Worm (Caenorhabditis elegans): Measurements from ENCODE around the gene pssy-2.

pssy-2 gene

ce11 chrIII:13471504-13471903 is at the start of gene pssy-2:
pssy-2 (plus strand) TSS chrIII:13471804.
- TF ChIP-seq hnd-1 (tag; optimal IDR thresholded peaks at IDR 0.05) (no peak), F13C5.2 (tag; optimal IDR thresholded peaks at IDR 0.05) (no peak), ama-1 (optimal IDR thresholded peaks at IDR 0.05) (no peak), ceh-13 (GFP tag; optimal IDR thresholded peaks at IDR 0.05) (no peak), ceh-36 (tag; optimal IDR thresholded peaks at IDR 0.05) (no peak), tbx-11 (GFP tag; IDR thresholded peaks at IDR 0.05) (no peak), tra-4 (tag; optimal IDR thresholded peaks at IDR 0.05) (no peak), aly-1 (tag; optimal IDR thresholded peaks at IDR 0.05) (no peak), scrt-1 (GFP tag; IDR thresholded peaks at IDR 0.05) (no peak), B0310.2 (tag; optimal IDR thresholded peaks at IDR 0.05) (no peak), tbx-37 (GFP tag; conservative IDR thresholded peaks at IDR 0.05) (no peak), pes-1 (GFP tag; IDR thresholded peaks at IDR 0.05) (no peak)

ce11 chrIII:13423414-13423813 is 48.2 kb upstream of the pssy-2 start, which contains the start of gene exo-1:
exo-1 (plus strand) TSS chrIII:13423514.
- TF ChIP-seq hmg-4 (GFP tag; optimal IDR thresholded peaks at IDR 0.05): no peak
- no peak for TF ChIP-seq ets-7 (tag; optimal IDR thresholded peaks at IDR 0.05)
- TF ChIP-seq hnd-1 (tag; optimal IDR thresholded peaks at IDR 0.05): no peak
- TF ChIP-seq scrt-1 (GFP tag; IDR thresholded peaks at IDR 0.05): no peak
- TF ChIP-seq sea-1 (GFP tag; conservative IDR thresholded peaks at IDR 0.05): no peak
- no peak for TF ChIP-seq tbx-37 (GFP tag; conservative IDR thresholded peaks at IDR 0.05)
- TF ChIP-seq tbx-11 (GFP tag; IDR thresholded peaks at IDR 0.05): no peak
- TF ChIP-seq hmbx-1 (tag; optimal IDR thresholded peaks at IDR 0.05): no peak
- TF ChIP-seq tra-4 (tag; optimal IDR thresholded peaks at IDR 0.05): no peak
- no peak for TF ChIP-seq aly-1 (tag; optimal IDR thresholded peaks at IDR 0.05)
- TF ChIP-seq ceh-36 (tag; optimal IDR thresholded peaks at IDR 0.05): no peak
- TF ChIP-seq F13C5.2 (tag; optimal IDR thresholded peaks at IDR 0.05): no peak
- TF ChIP-seq pes-1 (GFP tag; IDR thresholded peaks at IDR 0.05): no peak
- no peak for TF ChIP-seq flt-1 (GFP tag; IDR thresholded peaks at IDR 0.05)

ce11 chrIII:13426036-13426435 is 45.6 kb upstream of the pssy-2 start, which contains the start of gene cope-1:
cope-1 (plus strand) TSS chrIII:13426264.
- TF ChIP-seq flt-1 (GFP tag; IDR thresholded peaks at IDR 0.05): no peak
- no peak for TF ChIP-seq F13C5.2 (tag; optimal IDR thresholded peaks at IDR 0.05)
- TF ChIP-seq tbx-37 (GFP tag; conservative IDR thresholded peaks at IDR 0.05): no peak
- no peak for TF ChIP-seq sea-1 (GFP tag; conservative IDR thresholded peaks at IDR 0.05)
- no peak for TF ChIP-seq scrt-1 (GFP tag; IDR thresholded peaks at IDR 0.05)
- no peak for TF ChIP-seq ceh-13 (GFP tag; optimal IDR thresholded peaks at IDR 0.05)
- TF ChIP-seq hnd-1 (tag; optimal IDR thresholded peaks at IDR 0.05): no peak
- TF ChIP-seq B0310.2 (tag; optimal IDR thresholded peaks at IDR 0.05): no peak
- TF ChIP-seq ets-7 (tag; optimal IDR thresholded peaks at IDR 0.05): no peak
- TF ChIP-seq ama-1 (optimal IDR thresholded peaks at IDR 0.05): no peak
- TF ChIP-seq ceh-36 (tag; optimal IDR thresholded peaks at IDR 0.05): no peak
- TF ChIP-seq aly-1 (tag; optimal IDR thresholded peaks at IDR 0.05): no peak
- TF ChIP-seq tra-4 (tag; optimal IDR thresholded peaks at IDR 0.05): no peak
- TF ChIP-seq hmbx-1 (tag; optimal IDR thresholded peaks at IDR 0.05): no peak
- TF ChIP-seq hmg-4 (GFP tag; optimal IDR thresholded peaks at IDR 0.05): no peak
- TF ChIP-seq pes-1 (GFP tag; IDR thresholded peaks at IDR 0.05): no peak
- TF ChIP-seq tbx-11 (GFP tag; IDR thresholded peaks at IDR 0.05): no peak

ce11 chrIII:13427817-13428216 is 43.8 kb upstream of the pssy-2 start:
- TF ChIP-seq B0310.2 (tag; optimal IDR thresholded peaks at IDR 0.05) (no peak), hmbx-1 (tag; optimal IDR thresholded peaks at IDR 0.05) (no peak), aly-1 (tag; optimal IDR thresholded peaks at IDR 0.05) (no peak), F13C5.2 (tag; optimal IDR thresholded peaks at IDR 0.05) (no peak), hnd-1 (tag; optimal IDR thresholded peaks at IDR 0.05) (no peak), ets-7 (tag; optimal IDR thresholded peaks at IDR 0.05) (no peak), tra-4 (tag; optimal IDR thresholded peaks at IDR 0.05) (no peak), scrt-1 (GFP tag; IDR thresholded peaks at IDR 0.05) (no peak), ceh-13 (GFP tag; optimal IDR thresholded peaks at IDR 0.05) (no peak), ama-1 (optimal IDR thresholded peaks at IDR 0.05) (no peak), hmg-4 (GFP tag; optimal IDR thresholded peaks at IDR 0.05) (no peak), pes-1 (GFP tag; IDR thresholded peaks at IDR 0.05) (no peak)

- TF ChIP-seq flt-1 (GFP tag; IDR thresholded peaks at IDR 0.05) (no peak), sea-1 (GFP tag; conservative IDR thresholded peaks at IDR 0.05) (no peak), tbx-37 (GFP tag; conservative IDR thresholded peaks at IDR 0.05) (no peak), tbx-11 (GFP tag; IDR thresholded peaks at IDR 0.05) (no peak), ceh-13 (GFP tag; optimal IDR thresholded peaks at IDR 0.05) (no peak), ceh-36 (tag; optimal IDR thresholded peaks at IDR 0.05) (no peak), hnd-1 (tag; optimal IDR thresholded peaks at IDR 0.05) (no peak), aly-1 (tag; optimal IDR thresholded peaks at IDR 0.05) (no peak), B0310.2 (tag; optimal IDR thresholded peaks at IDR 0.05) (no peak), ama-1 (optimal IDR thresholded peaks at IDR 0.05) (no peak), pes-1 (GFP tag; IDR thresholded peaks at IDR 0.05) (no peak), tra-4 (tag; optimal IDR thresholded peaks at IDR 0.05) (no peak), scrt-1 (GFP tag; IDR thresholded peaks at IDR 0.05) (no peak), hmbx-1 (tag; optimal IDR thresholded peaks at IDR 0.05) (no peak), F13C5.2 (tag; optimal IDR thresholded peaks at IDR 0.05) (no peak)
These were observed 41.9 kb upstream of the pssy-2 start, which contains the start of gene bli-5 for ce11 chrIII:13429668-13430067. bli-5 (minus strand) TSS chrIII:13429768.

- TF ChIP-seq hmbx-1 (tag; optimal IDR thresholded peaks at IDR 0.05) (no peak), hnd-1 (tag; optimal IDR thresholded peaks at IDR 0.05) (no peak), F13C5.2 (tag; optimal IDR thresholded peaks at IDR 0.05) (no peak), hmg-4 (GFP tag; optimal IDR thresholded peaks at IDR 0.05) (no peak), ceh-13 (GFP tag; optimal IDR thresholded peaks at IDR 0.05) (no peak), sea-1 (GFP tag; conservative IDR thresholded peaks at IDR 0.05) (no peak)
These were observed 41.4 kb upstream of the pssy-2 start, which contains the start of gene trf-1 for ce11 chrIII:13430162-13430561. trf-1 (plus strand) TSS chrIII:13430462.

- TF ChIP-seq F13C5.2 (tag; optimal IDR thresholded peaks at IDR 0.05) (no peak), ets-7 (tag; optimal IDR thresholded peaks at IDR 0.05) (no peak), ceh-36 (tag; optimal IDR thresholded peaks at IDR 0.05) (no peak), hmg-4 (GFP tag; optimal IDR thresholded peaks at IDR 0.05) (no peak), tbx-37 (GFP tag; conservative IDR thresholded peaks at IDR 0.05) (no peak), scrt-1 (GFP tag; IDR thresholded peaks at IDR 0.05) (no peak), hmbx-1 (tag; optimal IDR thresholded peaks at IDR 0.05) (no peak), tra-4 (tag; optimal IDR thresholded peaks at IDR 0.05) (no peak), flt-1 (GFP tag; IDR thresholded peaks at IDR 0.05) (no peak), sea-1 (GFP tag; conservative IDR thresholded peaks at IDR 0.05) (no peak), hnd-1 (tag; optimal IDR thresholded peaks at IDR 0.05) (no peak), ceh-13 (GFP tag; optimal IDR thresholded peaks at IDR 0.05) (no peak), pes-1 (GFP tag; IDR thresholded peaks at IDR 0.05) (no peak), tbx-11 (GFP tag; IDR thresholded peaks at IDR 0.05) (no peak), ama-1 (optimal IDR thresholded peaks at IDR 0.05) (no peak)
These were observed 37.2 kb upstream of the pssy-2 start, which contains the start of gene F45G2.7 for ce11 chrIII:13434404-13434803. F45G2.7 (minus strand) TSS chrIII:13434504.

Data from whole organism, early embryonic.